Fruit fly (Drosophila melanogaster) whole organism, prepupa: Measurements from ENCODE around the gene NTPase.
A peak's percentile ranks its signal among the peaks of the same experiment; 100 is the strongest.

Experiments
- Blimp-1 ChIP-seq: fragments of 200-800 bp; sonication (Bioruptor generic); optimal IDR thresholded peaks from 3 replicates; lab custom pipeline; 2017; ENCODE audit warnings: missing biosample characterization, missing genetic modification characterization, mild to moderate bottlenecking, moderate library complexity, missing genetic modification reagents
- CG10631 ChIP-seq: fragments of 200-800 bp; sonication (Bioruptor generic); optimal IDR thresholded peaks from 2 replicates; lab custom pipeline; 2016; ENCODE audit warnings: missing biosample characterization, missing genetic modification characterization
- CG10669 ChIP-seq: fragments of 200-800 bp; sonication (Bioruptor generic); optimal IDR thresholded peaks from 3 replicates; lab custom pipeline; 2018; ENCODE audit warnings: missing biosample characterization, mild to moderate bottlenecking, missing genetic modification characterization, moderate library complexity
- CG11294 ChIP-seq: fragments of 200-800 bp; sonication (Bioruptor generic); IDR thresholded peaks from 2 replicates; pipeline ENCODE4 v1.3.6; 2022; ENCODE audit warnings: missing biosample characterization, missing genetic modification characterization
- CG11762 ChIP-seq: fragments of 200-800 bp; sonication (Bioruptor generic); optimal IDR thresholded peaks from 3 replicates; lab custom pipeline; 2016; ENCODE audit warnings: missing biosample characterization, missing genetic modification characterization; ENCODE audit not compliant: insufficient read depth
- CG11902 ChIP-seq: fragments of 200-800 bp; sonication (Bioruptor generic); optimal IDR thresholded peaks from 3 replicates; lab custom pipeline; 2016; ENCODE audit warnings: missing biosample characterization, missing genetic modification characterization
- CG15336 ChIP-seq: fragments of 200-800 bp; sonication (Bioruptor generic); IDR thresholded peaks from 2 replicates; pipeline ENCODE4 v1.3.6; 2022; ENCODE audit warnings: missing biosample characterization, missing genetic modification characterization
- CG1621 ChIP-seq: fragments of 200-800 bp; sonication (Bioruptor generic); optimal IDR thresholded peaks from 3 replicates; lab custom pipeline; 2018; ENCODE audit warnings: missing biosample characterization, mild to moderate bottlenecking, missing genetic modification characterization
- CG16779 ChIP-seq: fragments of 200-800 bp; sonication (Bioruptor generic); optimal IDR thresholded peaks from 3 replicates; lab custom pipeline; 2017; ENCODE audit warnings: missing biosample characterization, mild to moderate bottlenecking, missing genetic modification characterization
- CG3032 ChIP-seq: fragments of 200-800 bp; optimal IDR thresholded peaks from 2 replicates; lab custom pipeline; 2019; ENCODE audit warnings: missing biosample characterization, mild to moderate bottlenecking, missing genetic modification characterization, moderate library complexity
- CG31627 ChIP-seq: fragments of 200-800 bp; sonication (Bioruptor generic); optimal IDR thresholded peaks from 3 replicates; lab custom pipeline; 2016; ENCODE audit warnings: missing biosample characterization, missing genetic modification characterization
- CG32006 ChIP-seq: fragments of 200-800 bp; sonication (Bioruptor generic); optimal IDR thresholded peaks from 3 replicates; lab custom pipeline; 2017; ENCODE audit warnings: missing biosample characterization, mild to moderate bottlenecking, missing genetic modification characterization
- CG3919 ChIP-seq: fragments of 200-800 bp; sonication (Bioruptor generic); optimal IDR thresholded peaks from 3 replicates; lab custom pipeline; 2016; ENCODE audit warnings: missing biosample characterization, missing genetic modification characterization
- CG6276 ChIP-seq: fragments of 200-800 bp; sonication (Bioruptor generic); optimal IDR thresholded peaks from 2 replicates; lab custom pipeline; 2017; ENCODE audit warnings: missing biosample characterization, mild to moderate bottlenecking, missing genetic modification characterization
- CG6792 ChIP-seq: fragments of 200-800 bp; sonication (Bioruptor generic); optimal IDR thresholded peaks from 3 replicates; lab custom pipeline; 2016; ENCODE audit warnings: missing biosample characterization, missing genetic modification characterization
- CG6808 ChIP-seq: fragments of 200-800 bp; sonication (Bioruptor generic); optimal IDR thresholded peaks from 3 replicates; lab custom pipeline; 2017; ENCODE audit warnings: missing biosample characterization, missing genetic modification characterization, mild to moderate bottlenecking, moderate library complexity, missing genetic modification reagents
- CG7368 ChIP-seq: fragments of 200-800 bp; sonication (Bioruptor generic); optimal IDR thresholded peaks from 3 replicates; lab custom pipeline; 2016; ENCODE audit warnings: missing biosample characterization, missing genetic modification characterization
- CG8319 ChIP-seq: fragments of 200-800 bp; sonication (Bioruptor generic); optimal IDR thresholded peaks from 3 replicates; lab custom pipeline; 2016; ENCODE audit warnings: missing biosample characterization, missing genetic modification characterization
- CG8632 ChIP-seq: fragments of 200-800 bp; sonication (Bioruptor generic); optimal IDR thresholded peaks from 3 replicates; lab custom pipeline; 2016; ENCODE audit warnings: missing biosample characterization, missing genetic modification characterization
- CG9139 ChIP-seq: fragments of 200-800 bp; sonication (Bioruptor generic); optimal IDR thresholded peaks from 3 replicates; lab custom pipeline; 2017; ENCODE audit warnings: missing biosample characterization, mild to moderate bottlenecking, missing genetic modification characterization
- Eip75B ChIP-seq: fragments of 200-800 bp; sonication (Bioruptor generic); optimal IDR thresholded peaks from 3 replicates; lab custom pipeline; 2016; ENCODE audit warnings: missing biosample characterization, missing genetic modification characterization
- Eip78C ChIP-seq: fragments of 200-800 bp; sonication (Bioruptor generic); peaks from one replicate; lab custom pipeline; 2016; ENCODE audit warnings: missing biosample characterization, missing genetic modification characterization
- Eip93F ChIP-seq: fragments of 200-800 bp; sonication (Bioruptor generic); optimal IDR thresholded peaks from 2 replicates; lab custom pipeline; 2016; ENCODE audit warnings: missing biosample characterization, mild to moderate bottlenecking, missing genetic modification characterization
- Ets21C ChIP-seq: fragments of 200-800 bp; sonication (Bioruptor generic); optimal IDR thresholded peaks from 3 replicates; lab custom pipeline; 2016; ENCODE audit warnings: missing biosample characterization, missing genetic modification characterization
- Ets96B ChIP-seq: fragments of 200-800 bp; optimal IDR thresholded peaks from 2 replicates; lab custom pipeline; 2019; ENCODE audit warnings: missing biosample characterization, mild to moderate bottlenecking, missing genetic modification characterization, moderate library complexity
- Gug ChIP-seq: fragments of 200-800 bp; sonication (Bioruptor generic); IDR thresholded peaks from 2 replicates; pipeline ENCODE4 v1.3.6; 2022; ENCODE audit warnings: missing biosample characterization, missing genetic modification characterization
- Hr39 ChIP-seq: fragments of 200-800 bp; sonication (Bioruptor generic); optimal IDR thresholded peaks from 2 replicates; lab custom pipeline; 2016; ENCODE audit warnings: missing biosample characterization, missing genetic modification characterization
- Lpt ChIP-seq: fragments of 200-800 bp; sonication (Bioruptor generic); optimal IDR thresholded peaks from 3 replicates; lab custom pipeline; 2016; ENCODE audit warnings: missing biosample characterization, missing genetic modification characterization
- OdsH ChIP-seq: fragments of 200-800 bp; sonication (Bioruptor generic); optimal IDR thresholded peaks from 3 replicates; lab custom pipeline; 2016; ENCODE audit warnings: missing biosample characterization, missing genetic modification characterization
- Smox ChIP-seq: fragments of 200-800 bp; sonication (Bioruptor generic); optimal IDR thresholded peaks from 3 replicates; lab custom pipeline; 2016; ENCODE audit warnings: missing biosample characterization, missing genetic modification characterization
- Sox102F ChIP-seq: fragments of 200-800 bp; sonication (Bioruptor generic); optimal IDR thresholded peaks from 2 replicates; lab custom pipeline; 2016; ENCODE audit warnings: missing biosample characterization, mild to moderate bottlenecking, missing genetic modification characterization
- Sox14 ChIP-seq: fragments of 200-800 bp; sonication (Bioruptor generic); optimal IDR thresholded peaks from 3 replicates; lab custom pipeline; 2016; ENCODE audit warnings: missing biosample characterization, missing genetic modification characterization
- achi ChIP-seq: fragments of 200-800 bp; sonication (Bioruptor generic); optimal IDR thresholded peaks from 3 replicates; lab custom pipeline; 2016; ENCODE audit warnings: missing biosample characterization, missing genetic modification characterization
- acj6 ChIP-seq: fragments of 200-800 bp; sonication (Bioruptor generic); optimal IDR thresholded peaks from 3 replicates; lab custom pipeline; 2016; ENCODE audit warnings: missing biosample characterization, missing genetic modification characterization
- cyc ChIP-seq: fragments of 200-800 bp; sonication (Bioruptor generic); optimal IDR thresholded peaks from 3 replicates; lab custom pipeline; 2016; ENCODE audit warnings: missing biosample characterization, missing genetic modification characterization
- dac ChIP-seq: fragments of 200-800 bp; sonication (Bioruptor generic); optimal IDR thresholded peaks from 2 replicates; lab custom pipeline; 2017; ENCODE audit warnings: missing biosample characterization, mild to moderate bottlenecking, missing genetic modification characterization
- eg ChIP-seq: fragments of 200-800 bp; sonication (Bioruptor generic); IDR thresholded peaks from 3 replicates; pipeline ENCODE4 v1.3.6; 2022; ENCODE audit warnings: missing biosample characterization, missing genetic modification characterization
- esn ChIP-seq: fragments of 200-800 bp; sonication (Bioruptor generic); optimal IDR thresholded peaks from 2 replicates; lab custom pipeline; 2016; ENCODE audit warnings: missing biosample characterization, mild to moderate bottlenecking, missing genetic modification characterization, moderate library complexity
- fd85E ChIP-seq: fragments of 200-800 bp; sonication (Bioruptor generic); optimal IDR thresholded peaks from 3 replicates; lab custom pipeline; 2016; ENCODE audit warnings: missing biosample characterization, missing genetic modification characterization
- fkh ChIP-seq: fragments of 200-800 bp; sonication (Bioruptor generic); optimal IDR thresholded peaks from 3 replicates; lab custom pipeline; 2017; ENCODE audit warnings: missing biosample characterization, mild to moderate bottlenecking, missing genetic modification characterization, moderate library complexity
- lz ChIP-seq: fragments of 200-800 bp; sonication (Bioruptor generic); optimal IDR thresholded peaks from 3 replicates; lab custom pipeline; 2016; ENCODE audit warnings: missing biosample characterization, missing genetic modification characterization
- pdm3 ChIP-seq: fragments of 200-800 bp; sonication (Bioruptor generic); optimal IDR thresholded peaks from 3 replicates; lab custom pipeline; 2016; ENCODE audit warnings: missing biosample characterization, missing genetic modification characterization
- spab ChIP-seq: fragments of 200-800 bp; sonication (Bioruptor generic); optimal IDR thresholded peaks from 2 replicates; lab custom pipeline; 2017; ENCODE audit warnings: missing biosample characterization, mild to moderate bottlenecking, missing genetic modification characterization, missing genetic modification reagents
- ss ChIP-seq, 2 experiments: fragments of 200-800 bp; sonication (Bioruptor generic); optimal IDR thresholded peaks; 2 replicates in 1 of 2; 3 replicates in 1 of 2; lab custom pipeline; 2017 to 2018; ENCODE audit warnings: mild to moderate bottlenecking in 2 of 2, missing biosample characterization in 2 of 2, missing genetic modification characterization in 2 of 2, moderate library complexity in 1 of 2
- svp ChIP-seq: fragments of 200-800 bp; sonication (Bioruptor generic); peaks from one replicate; lab custom pipeline; 2016; ENCODE audit warnings: missing biosample characterization, missing genetic modification characterization
- topi ChIP-seq: fragments of 200-800 bp; sonication (Bioruptor generic); optimal IDR thresholded peaks from 3 replicates; lab custom pipeline; 2016; ENCODE audit warnings: missing biosample characterization, missing genetic modification characterization
- vri ChIP-seq: fragments of 200-800 bp; sonication (Bioruptor generic); optimal IDR thresholded peaks from 3 replicates; lab custom pipeline; 2016; ENCODE audit warnings: missing biosample characterization, mild to moderate bottlenecking, missing genetic modification characterization

NTPase gene

DNA sequence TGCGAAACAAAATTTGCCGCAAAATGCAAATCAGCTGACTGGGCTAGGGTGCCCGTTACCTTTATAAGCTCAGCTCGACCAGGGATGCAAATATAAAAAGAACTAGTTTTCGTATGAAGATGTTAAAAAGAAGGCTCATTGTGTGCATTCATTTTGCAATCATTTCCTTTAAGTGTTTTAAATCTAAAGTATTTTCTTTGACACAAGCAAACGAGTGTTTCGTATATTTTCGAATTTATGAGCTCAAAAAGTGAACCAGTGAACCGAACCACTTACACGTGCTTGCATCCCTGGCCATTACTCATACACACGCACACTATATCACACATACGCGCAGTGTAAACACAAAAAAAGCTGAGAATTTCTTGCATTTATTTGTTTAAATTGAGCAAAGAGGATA lies 7.5 kb downstream of the NTPase start, which contains the start of the genes Prx6a and Sbat (continued):
- TF ChIP-seq CG6792 (GFP tag; lab: Kevin White, UChicago) (peak; percentile 51), Hr39 (GFP tag; lab: Kevin White, UChicago) (peak; percentile 74), CG31627 (GFP tag; lab: Kevin White, UChicago) (peak; percentile 78), fd85E (GFP tag; lab: Kevin White, UChicago) (no peak), CG3032 (peak; percentile 76), Blimp-1 (GFP tag; lab: Kevin White, UChicago) (peak; percentile 2), eg (GFP tag; lab: Robert Waterston, UW) (peak; percentile 44; the same call in 1 of the 3 replicates), Sox14 (peak; percentile 73), CG16779 (no peak), esn (peak; percentile 72), pdm3 (GFP tag; lab: Kevin White, UChicago) (peak; percentile 69), lz (GFP tag; lab: Kevin White, UChicago) (peak; percentile 77), Eip75B (GFP tag; lab: Kevin White, UChicago) (peak; percentile 78), ss (GFP tag; optimal IDR thresholded peaks at IDR 0.05; lab: Kevin White, UChicago) (peak in 1 of 2 experiments; percentile 70), OdsH (GFP tag; lab: Kevin White, UChicago) (peak; percentile 46)

DNA sequence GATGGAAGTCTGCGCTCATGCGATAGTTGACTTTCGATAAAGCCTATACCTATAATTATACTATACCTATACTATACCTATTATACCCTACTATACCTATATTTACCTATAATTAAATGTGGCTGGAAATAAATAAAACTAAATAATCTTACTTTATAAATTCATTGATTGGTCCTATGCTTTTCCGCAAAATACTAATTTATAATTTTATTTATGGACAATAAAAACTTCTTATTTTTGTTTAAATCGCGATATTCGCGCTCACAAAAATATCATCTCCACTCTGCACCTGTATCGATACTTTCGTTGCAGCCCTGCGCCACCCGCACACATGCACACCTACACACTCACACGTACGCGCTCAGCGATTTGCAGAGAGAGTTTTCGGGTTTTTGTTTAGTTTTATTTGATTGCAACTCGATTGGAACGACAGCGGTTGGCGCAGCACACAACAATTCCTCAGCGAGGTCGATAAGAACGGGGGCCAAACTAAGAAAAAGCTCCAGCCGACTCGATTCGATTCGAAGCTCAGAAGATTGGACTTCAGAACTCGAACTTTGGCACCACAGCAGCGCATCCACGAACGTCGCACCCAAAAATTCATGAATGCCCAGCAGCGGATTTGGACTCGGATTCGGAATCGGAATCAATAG lies 11.0 kb downstream of the NTPase start, which contains the start of gene CG8814:
CG8814 (plus strand) TSS at position 349 of the 653 bp plus-strand sequence.
- no peak for TF ChIP-seq dac (GFP tag; lab: Kevin White, UChicago)
- peak; percentile 54 for TF ChIP-seq spab
- peak; percentile 65 for TF ChIP-seq lz (GFP tag; lab: Kevin White, UChicago)
- peak; percentile 60 for TF ChIP-seq CG6792 (GFP tag; lab: Kevin White, UChicago)
- peak; percentile 56 for TF ChIP-seq Ets21C (GFP tag; lab: Kevin White, UChicago)
- peak; percentile 57 for TF ChIP-seq cyc (GFP tag; lab: Kevin White, UChicago)
- TF ChIP-seq esn: peak; percentile 71
- peak; percentile 53 for TF ChIP-seq Lpt
- no peak for TF ChIP-seq fd85E (GFP tag; lab: Kevin White, UChicago)
- TF ChIP-seq Sox102F (GFP tag; lab: Kevin White, UChicago): peak; percentile 27
- no peak for TF ChIP-seq CG7368 (GFP tag; lab: Kevin White, UChicago)
- no peak; the same call in 1 of the 2 replicates for TF ChIP-seq Gug
- TF ChIP-seq CG11294: no peak; the same call in 1 of the 2 replicates
- peak; percentile 63 for TF ChIP-seq OdsH (GFP tag; lab: Kevin White, UChicago)
- TF ChIP-seq Eip78C (GFP tag; lab: Kevin White, UChicago): peak; percentile 79
- peak; percentile 69 for TF ChIP-seq CG32006 (GFP tag; lab: Kevin White, UChicago)
- peak; percentile 53 for TF ChIP-seq achi (GFP tag; lab: Kevin White, UChicago)
- peak; percentile 53 for TF ChIP-seq Hr39 (GFP tag; lab: Kevin White, UChicago)
- TF ChIP-seq Eip93F (GFP tag; lab: Kevin White, UChicago): peak; percentile 68
- TF ChIP-seq CG10669 (GFP tag; lab: Kevin White, UChicago): peak; percentile 37
- peak; percentile 50 for TF ChIP-seq CG11902 (GFP tag; lab: Kevin White, UChicago)
- TF ChIP-seq fkh (GFP tag; lab: Kevin White, UChicago): peak; percentile 67
- peak; percentile 26 for TF ChIP-seq Sox14
- no peak for TF ChIP-seq CG8319
- peak; percentile 84 for TF ChIP-seq CG6808 (GFP tag; lab: Kevin White, UChicago)
- TF ChIP-seq CG6276 (GFP tag; lab: Kevin White, UChicago): peak; percentile 92
- TF ChIP-seq CG10631 (GFP tag; lab: Kevin White, UChicago): peak; percentile 80
- peak; percentile 53 for TF ChIP-seq acj6 (GFP tag; lab: Kevin White, UChicago)
- peak; percentile 92 for TF ChIP-seq CG16779
- TF ChIP-seq Ets96B: peak; percentile 48
- peak; percentile 63 for TF ChIP-seq vri (GFP tag; lab: Kevin White, UChicago)
- peak; percentile 81 for TF ChIP-seq eg (GFP tag; lab: Robert Waterston, UW)
- TF ChIP-seq CG1621 (tag; lab: Kevin White, UChicago): peak; percentile 39
- peak; percentile 52 for TF ChIP-seq CG3919 (GFP tag; lab: Kevin White, UChicago)
- peak; percentile 11 for TF ChIP-seq CG8632 (GFP tag; lab: Kevin White, UChicago)
- TF ChIP-seq ss (GFP tag; optimal IDR thresholded peaks at IDR 0.05; lab: Kevin White, UChicago): peak; percentile 88
- peak; percentile 91 for TF ChIP-seq svp (GFP tag; lab: Kevin White, UChicago)
- TF ChIP-seq CG9139 (GFP tag; lab: Kevin White, UChicago): peak; percentile 87
- peak; percentile 56 for TF ChIP-seq topi (GFP tag; lab: Kevin White, UChicago)
- TF ChIP-seq CG11762 (GFP tag; lab: Kevin White, UChicago): no peak
- TF ChIP-seq CG15336 (GFP tag; lab: Robert Waterston, UW): peak; percentile 74
- peak; percentile 74 for TF ChIP-seq Smox (GFP tag; lab: Kevin White, UChicago)
